Fruit fly (Drosophila melanogaster) Kc167 (cell line): ENCODE data around the gene CG31275.

Source experiments
- Myc ChIP-seq: fragments of >200 bp; optimal IDR thresholded peaks from 2 replicates; lab custom pipeline; 2017; ENCODE audit warnings: missing external identifiers
- Sin3A ChIP-seq: fragments of >200 bp; optimal IDR thresholded peaks from 2 replicates; lab custom pipeline; 2018; ENCODE audit warnings: missing external identifiers
- h ChIP-seq: fragments of >200 bp; optimal IDR thresholded peaks from 3 replicates; lab custom pipeline; 2018; ENCODE audit warnings: missing external identifiers
- insv ChIP-seq: fragments of >200 bp; optimal IDR thresholded peaks from 3 replicates; lab custom pipeline; 2018; ENCODE audit warnings: missing external identifiers
- psq ChIP-seq: fragments of >200 bp; optimal IDR thresholded peaks from 2 replicates; lab custom pipeline; 2017; ENCODE audit warnings: missing external identifiers
- ttk ChIP-seq: sonication (Bioruptor generic); optimal IDR thresholded peaks from 2 replicates; lab custom pipeline; 2017; ENCODE audit warnings: missing external identifiers

Gene CG31275

DNA sequence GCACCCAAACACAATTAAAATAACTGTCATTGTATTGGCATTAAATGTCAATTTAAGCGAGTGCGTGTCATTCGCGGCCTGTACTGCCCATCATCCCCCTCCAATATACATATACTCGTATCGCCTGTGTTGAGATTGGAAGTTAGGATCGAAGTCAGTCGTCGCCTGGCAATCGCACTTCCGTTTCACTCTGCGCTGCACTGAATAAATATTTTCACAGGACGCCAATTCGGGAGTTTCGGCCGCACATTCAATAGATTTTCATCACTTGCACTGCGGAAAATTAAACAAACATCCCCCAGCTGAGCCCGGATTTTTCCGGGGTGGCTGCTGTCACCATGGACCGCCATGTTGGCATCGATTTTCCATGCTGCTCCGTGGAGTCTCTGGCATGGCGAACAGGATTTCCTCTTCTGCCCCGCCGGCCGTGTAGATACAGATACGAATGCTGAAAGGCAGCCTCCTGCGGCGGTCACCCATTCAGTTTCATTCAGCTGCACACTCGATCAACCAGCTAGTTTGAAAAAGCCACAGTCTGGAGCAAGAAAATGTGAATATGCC is 32.1 kb upstream of the CG31275 start:
- TF ChIP-seq h (lab: Kevin White, UChicago) (no peak), psq (no peak)

dm6 chr3R:16782401-16782800 is 31.3 kb upstream of the CG31275 start:
- TF ChIP-seq insv (lab: Kevin White, UChicago) = no peak
- no peak for TF ChIP-seq psq
- TF ChIP-seq ttk (lab: Kevin White, UChicago) = no peak
- no peak for TF ChIP-seq Sin3A (lab: Kevin White, UChicago)
- no peak for TF ChIP-seq h (lab: Kevin White, UChicago)
- no peak for TF ChIP-seq Myc (lab: Kevin White, UChicago)

dm6 chr3R:16773176-16773702 is 22.1 kb upstream of the CG31275 start:
- TF ChIP-seq Myc (lab: Kevin White, UChicago) (no peak), h (lab: Kevin White, UChicago) (no peak), insv (lab: Kevin White, UChicago) (no peak), psq (no peak), ttk (lab: Kevin White, UChicago) (no peak), Sin3A (lab: Kevin White, UChicago) (no peak)

DNA sequence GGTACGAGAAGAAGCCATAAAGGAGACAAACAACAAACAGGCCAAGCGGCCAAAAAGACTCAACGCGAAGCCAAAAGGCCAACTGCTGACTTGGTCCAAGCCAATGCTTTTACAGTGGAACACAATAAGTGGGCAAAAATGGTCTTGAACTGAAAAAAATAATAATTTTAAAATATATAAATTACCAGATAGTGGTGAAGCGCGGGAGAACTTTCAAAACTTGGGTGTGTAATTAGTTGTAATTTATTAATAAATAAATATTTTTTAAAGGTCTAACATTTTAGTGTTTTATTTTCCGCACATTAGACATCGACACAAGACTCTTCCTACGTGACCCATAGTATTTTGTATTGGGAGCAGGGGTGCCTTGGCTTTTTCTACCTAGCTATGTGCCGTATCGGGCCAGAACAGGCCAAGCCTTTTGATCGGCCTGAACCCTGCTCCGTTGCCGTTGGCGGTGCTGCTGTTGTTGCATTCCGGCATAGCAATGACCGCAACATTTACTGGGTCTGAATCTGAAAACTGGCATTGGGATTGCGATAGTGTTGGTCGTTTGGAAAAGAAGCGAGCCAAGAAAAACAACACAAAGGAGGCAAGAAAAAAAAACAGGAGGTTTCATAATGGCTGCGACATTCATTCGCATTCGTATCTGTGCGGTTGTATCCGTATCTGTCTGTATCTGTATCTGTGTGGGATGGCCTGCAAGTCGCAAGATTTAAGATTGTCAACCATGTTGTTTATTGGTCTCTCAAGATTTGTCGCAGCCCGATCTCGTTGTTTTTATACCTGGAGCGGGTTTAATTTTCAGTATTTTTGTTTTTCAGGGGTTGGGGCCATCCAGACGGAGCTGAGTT is 20.7 kb upstream of the CG31275 start:
- TF ChIP-seq Myc (lab: Kevin White, UChicago) (no peak), insv (lab: Kevin White, UChicago) (no peak), h (lab: Kevin White, UChicago) (no peak), Sin3A (lab: Kevin White, UChicago) (no peak), psq (no peak), ttk (lab: Kevin White, UChicago) (no peak)

dm6 chr3R:16770653-16771377 is 19.7 kb upstream of the CG31275 start:
- no peak for TF ChIP-seq insv (lab: Kevin White, UChicago)
- no peak for TF ChIP-seq Myc (lab: Kevin White, UChicago)
- TF ChIP-seq h (lab: Kevin White, UChicago) = no peak
- no peak for TF ChIP-seq ttk (lab: Kevin White, UChicago)
- TF ChIP-seq Sin3A (lab: Kevin White, UChicago) = no peak
- TF ChIP-seq psq = no peak

dm6 chr3R:16769404-16769803 is 18.3 kb upstream of the CG31275 start:
- TF ChIP-seq ttk (lab: Kevin White, UChicago) (no peak), psq (no peak)

DNA sequence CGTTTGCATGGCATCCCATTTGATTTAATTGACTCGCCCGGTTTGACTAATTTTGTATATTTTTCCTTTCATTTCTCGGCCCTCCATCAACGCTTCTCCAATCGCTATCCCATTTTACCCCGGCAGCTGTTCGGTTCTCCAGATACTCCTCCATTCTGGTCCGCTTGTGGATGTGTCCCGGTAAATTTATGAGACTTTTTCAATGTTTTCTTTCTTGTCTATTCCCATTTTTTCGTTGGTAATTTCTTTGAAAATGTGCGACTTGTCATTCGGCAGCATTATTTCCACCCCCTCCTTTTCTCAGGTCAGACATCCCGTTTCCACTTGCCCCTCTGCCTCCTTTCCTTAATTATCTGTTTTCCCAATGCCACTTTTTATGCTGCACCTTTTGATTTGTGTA is 14.6 kb upstream of the CG31275 start:
- no peak for TF ChIP-seq psq
- TF ChIP-seq Myc (lab: Kevin White, UChicago) = no peak
- TF ChIP-seq Sin3A (lab: Kevin White, UChicago) = no peak
- TF ChIP-seq h (lab: Kevin White, UChicago) = no peak
- TF ChIP-seq ttk (lab: Kevin White, UChicago) = no peak
- TF ChIP-seq insv (lab: Kevin White, UChicago) = no peak

DNA sequence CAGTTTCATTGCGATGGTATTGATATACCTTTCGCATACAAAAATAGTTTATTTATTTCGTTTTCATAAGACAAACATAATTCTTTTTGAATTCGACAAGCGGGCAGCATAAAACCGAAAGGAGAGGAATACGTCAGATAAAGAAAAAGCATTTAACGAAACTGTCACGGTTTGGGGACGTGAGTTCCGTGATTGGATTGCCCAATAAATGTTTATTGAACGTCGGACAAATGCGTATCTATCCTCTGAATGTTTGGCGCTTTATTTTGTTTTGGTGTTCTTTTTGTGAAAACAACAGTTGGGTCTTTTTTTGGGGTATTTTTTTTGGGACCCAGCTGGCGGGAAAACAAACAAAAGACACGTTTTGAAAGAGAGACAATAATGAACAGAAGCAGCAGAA is 14.0 kb upstream of the CG31275 start:
- TF ChIP-seq psq (no peak), h (lab: Kevin White, UChicago) (no peak), ttk (lab: Kevin White, UChicago) (no peak), insv (lab: Kevin White, UChicago) (no peak), Sin3A (lab: Kevin White, UChicago) (no peak), Myc (lab: Kevin White, UChicago) (no peak)

DNA sequence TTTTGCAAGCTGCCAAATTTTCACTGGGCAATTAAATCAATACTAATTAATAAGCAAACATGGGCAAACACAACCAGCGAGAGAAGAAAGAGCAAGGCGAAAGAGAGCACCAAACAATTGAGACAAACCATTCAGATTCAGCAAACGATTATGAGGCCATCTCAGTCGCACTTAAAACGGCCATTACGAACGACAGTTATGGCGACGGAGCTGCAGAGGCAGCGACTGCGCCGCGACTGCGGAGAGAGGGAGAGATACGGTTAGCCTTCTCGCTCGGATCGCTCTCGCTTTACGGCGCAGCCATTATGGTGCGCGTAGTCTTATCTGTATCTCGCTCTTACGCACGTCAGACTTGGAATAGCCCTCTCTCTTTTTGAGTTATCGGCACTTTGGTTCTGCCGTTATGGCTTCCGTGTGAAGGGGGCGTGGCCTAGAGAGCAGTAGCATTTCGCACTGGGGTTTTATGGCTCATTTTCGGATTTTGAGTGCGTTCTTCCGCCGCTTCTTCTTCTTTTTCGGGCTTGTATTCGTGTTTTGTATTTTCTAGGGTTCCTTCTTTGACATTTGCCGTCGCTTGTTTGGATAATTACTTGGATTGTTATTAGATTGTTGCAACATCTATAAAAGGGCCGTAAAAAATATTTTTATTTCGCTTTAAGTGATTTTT is 12.9 kb upstream of the CG31275 start:
- no peak for TF ChIP-seq Myc (lab: Kevin White, UChicago)
- no peak for TF ChIP-seq psq
- no peak for TF ChIP-seq Sin3A (lab: Kevin White, UChicago)

dm6 chr3R:16763435-16763834 is 12.3 kb upstream of the CG31275 start:
- no peak for TF ChIP-seq insv (lab: Kevin White, UChicago)
- no peak for TF ChIP-seq h (lab: Kevin White, UChicago)
- no peak for TF ChIP-seq Myc (lab: Kevin White, UChicago)
- TF ChIP-seq Sin3A (lab: Kevin White, UChicago) = no peak
- no peak for TF ChIP-seq psq
- no peak for TF ChIP-seq ttk (lab: Kevin White, UChicago)

DNA sequence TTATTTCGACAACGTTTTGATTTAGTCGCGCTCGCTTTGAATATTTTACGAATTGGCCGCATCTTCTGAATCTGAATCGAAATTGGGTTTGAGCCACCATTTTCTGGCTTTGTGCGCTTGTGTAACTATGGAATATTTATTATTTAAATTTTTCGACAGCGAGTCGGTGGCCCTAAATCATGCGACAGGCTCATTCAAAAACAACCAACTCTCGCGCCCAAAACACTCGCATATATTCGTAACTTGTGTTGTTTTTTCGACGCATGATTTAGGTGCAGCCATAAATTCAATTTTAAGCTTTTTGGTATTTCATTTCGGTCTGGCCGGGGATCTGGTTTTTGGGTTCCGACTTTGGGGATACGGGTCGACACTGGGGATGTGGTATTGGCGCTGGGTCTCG is 3.7 kb upstream of the CG31275 start:
- no peak for TF ChIP-seq Myc (lab: Kevin White, UChicago)
- TF ChIP-seq psq = no peak
- no peak for TF ChIP-seq h (lab: Kevin White, UChicago)
- TF ChIP-seq Sin3A (lab: Kevin White, UChicago) = no peak
- no peak for TF ChIP-seq ttk (lab: Kevin White, UChicago)
- TF ChIP-seq insv (lab: Kevin White, UChicago) = no peak
